Worm (Caenorhabditis elegans): Measurements from ENCODE around the gene K04A8.1.

K04A8.1 gene

DNA sequence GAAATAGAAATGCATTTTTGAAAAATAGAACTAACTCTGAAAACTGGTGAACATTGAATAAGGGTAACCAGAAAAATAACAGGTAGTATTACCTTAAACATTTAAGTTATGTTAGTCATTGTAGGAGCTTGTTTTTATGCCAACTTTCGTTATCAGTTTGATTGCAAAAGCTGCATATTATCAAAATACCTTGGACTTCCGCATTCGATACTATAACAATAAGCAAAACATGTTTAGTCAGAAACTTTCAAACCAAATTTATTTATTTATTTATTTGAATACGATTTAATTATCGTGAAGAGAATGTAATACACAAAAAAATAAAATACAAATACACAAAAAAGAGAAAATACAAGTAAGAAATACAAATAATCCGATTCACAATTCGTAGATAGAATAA, 11.8 kb upstream of the K04A8.1 start, which contains the start of gene K04A8.19:
Gene K04A8.19, minus strand, starts transcription at position 101 of the 400 bp plus-strand sequence.
- TF ChIP-seq lin-40 (tag; optimal IDR thresholded peaks at IDR 0.05) (no peak), nfya-2 (GFP tag; IDR thresholded peaks at IDR 0.05) (no peak), T07F8.4 (tag; optimal IDR thresholded peaks at IDR 0.05) (no peak), F10E7.11 (tag; optimal IDR thresholded peaks at IDR 0.05) (no peak), hlh-12 (tag; optimal IDR thresholded peaks at IDR 0.05) (no peak), ama-1 (optimal IDR thresholded peaks at IDR 0.05) (no peak), ama-1 (GFP tag; optimal IDR thresholded peaks at IDR 0.05) (no peak), B0019.2 (GFP tag; conservative IDR thresholded peaks at IDR 0.05) (no peak), mes-4 (tag; optimal IDR thresholded peaks at IDR 0.05) (no peak), sea-2 (GFP tag; IDR thresholded peaks at IDR 0.05) (no peak), bed-1 (GFP tag; IDR thresholded peaks at IDR 0.05) (no peak), unc-130 (GFP tag; optimal IDR thresholded peaks at IDR 0.05) (no peak)

DNA sequence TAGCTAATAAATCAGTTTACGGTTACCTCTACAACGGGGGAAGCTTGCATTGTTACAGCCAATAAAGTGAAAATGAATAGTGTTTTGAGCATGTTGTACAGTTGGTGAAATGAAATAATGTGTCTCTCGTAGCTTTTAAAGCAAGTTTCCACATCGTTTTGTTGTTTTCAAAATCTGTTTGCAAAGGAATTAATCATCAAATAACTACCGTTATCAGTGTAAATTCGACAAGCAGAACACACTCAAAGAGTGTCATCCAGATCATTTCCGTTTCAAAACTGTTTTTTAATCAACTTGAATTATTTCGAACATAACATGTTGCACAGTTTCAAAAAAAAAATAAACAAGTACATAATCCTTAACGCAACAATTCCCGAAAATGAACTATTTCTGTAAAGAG, 9.1 kb upstream of the K04A8.1 start, which contains the start of gene spp-27:
Gene spp-27, minus strand, starts transcription at position 101 of the 400 bp plus-strand sequence.
- no peak for TF ChIP-seq xnd-1 (tag; optimal IDR thresholded peaks at IDR 0.05)
- TF ChIP-seq atf-7 (tag; optimal IDR thresholded peaks at IDR 0.05): no peak
- no peak for TF ChIP-seq ztf-22 (GFP tag; optimal IDR thresholded peaks at IDR 0.05)
- TF ChIP-seq egl-44 (GFP tag; IDR thresholded peaks at IDR 0.05): no peak
- TF ChIP-seq T26A5.8 (tag; optimal IDR thresholded peaks at IDR 0.05): no peak
- TF ChIP-seq mcd-1 (GFP tag; IDR thresholded peaks at IDR 0.05): no peak
- TF ChIP-seq attf-6 (GFP tag; IDR thresholded peaks at IDR 0.05): no peak
- TF ChIP-seq hsf-1 (GFP tag; IDR thresholded peaks at IDR 0.05): no peak
- TF ChIP-seq ceh-91 (GFP tag; IDR thresholded peaks at IDR 0.05): no peak
- no peak for TF ChIP-seq ceh-100 (GFP tag; IDR thresholded peaks at IDR 0.05)
- no peak for TF ChIP-seq F57A8.1 (GFP tag; optimal IDR thresholded peaks at IDR 0.05)
- TF ChIP-seq Y56A3A.18 (GFP tag; IDR thresholded peaks at IDR 0.05): no peak
- TF ChIP-seq him-1 (tag; optimal IDR thresholded peaks at IDR 0.05): no peak
- TF ChIP-seq attf-3 (GFP tag; conservative IDR thresholded peaks at IDR 0.05): no peak
- no peak for TF ChIP-seq akir-1 (GFP tag; optimal IDR thresholded peaks at IDR 0.05)
- no peak for TF ChIP-seq zfh-2 (GFP tag; conservative IDR thresholded peaks at IDR 0.05)

DNA sequence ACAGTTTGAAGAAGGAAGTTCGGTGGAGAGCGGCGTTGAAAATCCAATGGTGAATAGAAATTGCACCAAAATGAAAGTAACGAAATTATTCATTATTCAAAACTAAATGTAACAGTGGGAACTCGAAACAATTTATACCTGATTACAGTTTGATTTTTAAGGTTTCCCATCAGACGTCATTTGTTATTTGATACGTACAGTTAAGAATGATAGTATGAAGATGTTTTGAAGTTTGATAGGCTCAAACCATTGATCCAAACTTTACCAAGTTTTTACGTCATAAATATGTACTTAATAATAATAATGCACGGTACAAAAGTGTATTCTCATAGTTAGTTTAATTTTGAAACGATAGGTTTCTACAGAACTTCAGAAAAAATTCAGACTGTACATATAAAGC, 8.0 kb upstream of the K04A8.1 start, which contains the start of gene spp-20:
Gene spp-20, minus strand, starts transcription at position 101 of the 400 bp plus-strand sequence.
- TF ChIP-seq snpc-4 (GFP tag; optimal IDR thresholded peaks at IDR 0.05) (no peak), snpc-4 (tag; optimal IDR thresholded peaks at IDR 0.05) (no peak), F52B5.7 (tag; optimal IDR thresholded peaks at IDR 0.05) (no peak)

ce11 chrV:6559105-6559504, 7.0 kb upstream of the K04A8.1 start, which contains the start of gene spp-26:
spp-26 (minus strand) TSS chrV:6559205.
- TF ChIP-seq snpc-3.4 (tag; optimal IDR thresholded peaks at IDR 0.05) (no peak), madf-6 (GFP tag; IDR thresholded peaks at IDR 0.05) (no peak), F52B5.7 (tag; optimal IDR thresholded peaks at IDR 0.05) (no peak), ztf-22 (GFP tag; optimal IDR thresholded peaks at IDR 0.05) (no peak), die-1 (tag; optimal IDR thresholded peaks at IDR 0.05) (no peak), rec-8 (tag; optimal IDR thresholded peaks at IDR 0.05) (no peak), C17E4.6 (GFP tag; IDR thresholded peaks at IDR 0.05) (no peak), mel-28 (tag; optimal IDR thresholded peaks at IDR 0.05; ENCODE audit: borderline replicate concordance) (no peak), ceh-100 (GFP tag; IDR thresholded peaks at IDR 0.05) (no peak), attf-3 (GFP tag; conservative IDR thresholded peaks at IDR 0.05) (no peak), aptf-3 (GFP tag; IDR thresholded peaks at IDR 0.05) (no peak), Y67H2A.10 (GFP tag; conservative IDR thresholded peaks at IDR 0.05) (no peak), tbp1 (GFP tag; optimal IDR thresholded peaks at IDR 0.05) (no peak), cebp-1 (GFP tag; IDR thresholded peaks at IDR 0.05) (no peak), cebp-1 (tag; optimal IDR thresholded peaks at IDR 0.05) (no peak), xnd-1 (tag; optimal IDR thresholded peaks at IDR 0.05) (no peak), nfyb-1 (GFP tag; IDR thresholded peaks at IDR 0.05) (no peak)
